Comparison of ENCODE assay signal across 4 worm cellular contexts in genomic region chrII:6497137-6497536, ce11.
TF ChIP-seq lines count a peak whose summit lies in the region.

No protein-coding gene starts in this region.

TF ChIP-seq in whole organism, L1 larva, 84 proteins besides CTCF, POLR2A, EP300 and RAD21:
- TF ChIP-seq hlh-4 (tag; optimal IDR thresholded peaks at IDR 0.05; lab: Kevin White, UChicago) (no peak), lin-14 (GFP tag; optimal IDR thresholded peaks at IDR 0.05; lab: Kevin White, UChicago) (peak; percentile 58)

TF ChIP-seq in whole organism, L3 larva, 47 proteins besides CTCF, POLR2A, EP300 and RAD21:
- TF ChIP-seq ztf-11 (tag; optimal IDR thresholded peaks at IDR 0.05; lab: Kevin White, UChicago) = no peak
- no peak for TF ChIP-seq lsy-12 (tag; optimal IDR thresholded peaks at IDR 0.05; lab: Kevin White, UChicago)
- peak; percentile 18 for TF ChIP-seq nfya-1 (tag; optimal IDR thresholded peaks at IDR 0.05; lab: Kevin White, UChicago; ENCODE audit: insufficient read depth)

TF ChIP-seq in whole organism, late embryonic, 69 proteins besides CTCF, POLR2A, EP300 and RAD21:
- TF ChIP-seq hlh-8 (tag; optimal IDR thresholded peaks at IDR 0.05; lab: Kevin White, UChicago) (no peak), unc-42 (tag; optimal IDR thresholded peaks at IDR 0.05; lab: Kevin White, UChicago) (peak; percentile 24)

TF ChIP-seq in whole organism, mixed stage, embryonic, 35 proteins besides CTCF, POLR2A, EP300 and RAD21:
- TF ChIP-seq ces-1 (GFP tag; optimal IDR thresholded peaks at IDR 0.05; lab: Kevin White, UChicago) (peak; percentile 34), bed-3 (GFP tag; optimal IDR thresholded peaks at IDR 0.05; lab: Kevin White, UChicago) (no peak)
